Fruit fly (Drosophila melanogaster) whole organism, embryonic: Measurements from ENCODE around the gene glu.
A peak's percentile ranks its signal among the peaks of the same experiment; 100 is the strongest.

Source experiments
- CG1024 ChIP-seq: fragments of 200-800 bp; sonication (Bioruptor generic); IDR thresholded peaks from 2 replicates; pipeline ENCODE4 v1.3.6; 2022; ENCODE audit warnings: missing biosample characterization, missing genetic modification characterization
- CG10267 ChIP-seq: fragments of 200-800 bp; sonication (Bioruptor generic); optimal IDR thresholded peaks from 2 replicates; lab custom pipeline; 2018; ENCODE audit warnings: missing biosample characterization, mild to moderate bottlenecking, missing genetic modification characterization, moderate library complexity
- CG10321 ChIP-seq: fragments of 200-800 bp; sonication (Bioruptor generic); IDR thresholded peaks from 2 replicates; pipeline ENCODE4 v1.3.6; 2022; ENCODE audit warnings: missing biosample characterization, missing genetic modification characterization
- CG11247 ChIP-seq: fragments of 200-800 bp; sonication (Bioruptor generic); IDR thresholded peaks from 2 replicates; pipeline ENCODE4 v1.3.6; 2022; ENCODE audit warnings: missing biosample characterization, missing genetic modification characterization
- CG11560 ChIP-seq: fragments of 200-800 bp; sonication (Bioruptor generic); IDR thresholded peaks from 3 replicates; pipeline ENCODE4 v1.3.6; 2022; ENCODE audit warnings: missing biosample characterization, missing genetic modification characterization
- CG13296 ChIP-seq: fragments of 200-800 bp; sonication (Bioruptor generic); optimal IDR thresholded peaks from 3 replicates; lab custom pipeline; 2018; ENCODE audit warnings: missing biosample characterization, mild to moderate bottlenecking, missing genetic modification characterization
- CG15073 ChIP-seq: fragments of 200-800 bp; sonication (Bioruptor generic); optimal IDR thresholded peaks from 2 replicates; lab custom pipeline; 2016; ENCODE audit warnings: missing biosample characterization, missing genetic modification characterization
- CG2712 ChIP-seq: fragments of 200-800 bp; optimal IDR thresholded peaks from 3 replicates; lab custom pipeline; 2019; ENCODE audit warnings: missing biosample characterization, mild to moderate bottlenecking, missing genetic modification characterization, moderate library complexity
- CG30403 ChIP-seq: fragments of 200-800 bp; sonication (Bioruptor generic); optimal IDR thresholded peaks from 3 replicates; lab custom pipeline; 2016; ENCODE audit warnings: missing biosample characterization, missing genetic modification characterization
- CG43689 ChIP-seq: fragments of 200-800 bp; sonication (Bioruptor generic); IDR thresholded peaks from 2 replicates; pipeline ENCODE4 v1.3.6; 2022; ENCODE audit warnings: missing biosample characterization, missing genetic modification characterization
- CG4730 ChIP-seq: fragments of 200-800 bp; sonication (Bioruptor generic); IDR thresholded peaks from 2 replicates; pipeline ENCODE4 v1.3.6; 2022; ENCODE audit warnings: missing biosample characterization, missing genetic modification characterization
- CG4820 ChIP-seq: fragments of 200-800 bp; sonication (Bioruptor generic); optimal IDR thresholded peaks from 3 replicates; lab custom pipeline; 2016; ENCODE audit warnings: missing biosample characterization, missing genetic modification characterization
- CG6791 ChIP-seq: fragments of 200-800 bp; sonication (Bioruptor generic); IDR thresholded peaks from 3 replicates; pipeline ENCODE4 v1.3.6; 2022; ENCODE audit warnings: missing biosample characterization, missing genetic modification characterization; ENCODE audit not compliant: partially characterized antibody
- CG8359 ChIP-seq: fragments of 200-800 bp; sonication (Bioruptor generic); optimal IDR thresholded peaks from 2 replicates; lab custom pipeline; 2017; ENCODE audit warnings: missing biosample characterization, mild to moderate bottlenecking, missing genetic modification characterization, borderline replicate concordance
- CG8924 ChIP-seq: fragments of 200-800 bp; optimal IDR thresholded peaks from 3 replicates; lab custom pipeline; 2019; ENCODE audit warnings: missing biosample characterization, mild to moderate bottlenecking, missing genetic modification characterization, moderate library complexity
- CoRest ChIP-seq: fragments of 200-800 bp; sonication (Bioruptor generic); optimal IDR thresholded peaks from 3 replicates; lab custom pipeline; 2018; ENCODE audit warnings: missing biosample characterization, mild to moderate bottlenecking, missing genetic modification characterization, moderate library complexity
- Doc3 ChIP-seq: fragments of 200-800 bp; sonication (Bioruptor generic); IDR thresholded peaks from 3 replicates; pipeline ENCODE4 v1.3.6; 2022; ENCODE audit warnings: missing biosample characterization, missing genetic modification characterization; ENCODE audit not compliant: partially characterized antibody
- Drgx ChIP-seq: fragments of 200-800 bp; sonication (Bioruptor generic); IDR thresholded peaks from 2 replicates; pipeline ENCODE4 v1.3.6; 2022; ENCODE audit warnings: missing biosample characterization, missing genetic modification characterization
- Elba2 ChIP-seq: fragments of 200-800 bp; sonication (Bioruptor generic); optimal IDR thresholded peaks from 3 replicates; lab custom pipeline; 2016; ENCODE audit warnings: missing biosample characterization, missing genetic modification characterization
- Ets65A ChIP-seq: fragments of 200-800 bp; sonication (Bioruptor generic); peaks from one replicate; lab custom pipeline; 2016; ENCODE audit warnings: missing biosample characterization, missing genetic modification characterization
- Hr39 ChIP-seq: fragments of >200 bp; optimal IDR thresholded peaks from 2 replicates; lab custom pipeline; 2017
- Ptx1 ChIP-seq: fragments of 200-800 bp; sonication (Bioruptor generic); IDR thresholded peaks from 2 replicates; pipeline ENCODE4 v1.3.6; 2022; ENCODE audit warnings: missing biosample characterization, missing genetic modification characterization
- Sry-β ChIP-seq: fragments of 200-800 bp; sonication (Bioruptor generic); optimal IDR thresholded peaks from 2 replicates; lab custom pipeline; 2018; ENCODE audit warnings: missing biosample characterization, mild to moderate bottlenecking, missing genetic modification characterization, moderate library complexity
- Ssrp ChIP-seq: fragments of 200-800 bp; sonication (Bioruptor generic); optimal IDR thresholded peaks from 2 replicates; lab custom pipeline; 2018; ENCODE audit warnings: missing biosample characterization, mild to moderate bottlenecking, missing genetic modification characterization, moderate library complexity
- Taf1 ChIP-seq: fragments of 200-800 bp; sonication (Bioruptor generic); IDR thresholded peaks from 2 replicates; pipeline ENCODE4 v1.3.6; 2022; ENCODE audit warnings: missing biosample characterization, missing genetic modification characterization
- Trl ChIP-seq, 3 experiments: fragments of >200 bp in 2 of 3; fragments of 200-800 bp in 1 of 3; sonication (Bioruptor generic) in 1 of 3; optimal IDR thresholded peaks; 2 replicates in 1 of 3; 3 replicates in 2 of 3; lab custom pipeline; 2016 to 2017; ENCODE audit warnings: missing biosample characterization in 1 of 3, missing genetic modification characterization in 1 of 3
- al ChIP-seq: fragments of 200-800 bp; sonication (Bioruptor generic); IDR thresholded peaks from 2 replicates; pipeline ENCODE4 v1.3.6; 2022; ENCODE audit warnings: missing biosample characterization, missing genetic modification characterization
- aop ChIP-seq: fragments of 200-800 bp; sonication (Bioruptor generic); IDR thresholded peaks from 2 replicates; pipeline ENCODE4 v1.3.6; 2022; ENCODE audit warnings: missing biosample characterization, missing genetic modification characterization
- ara ChIP-seq: fragments of 200-800 bp; sonication (Bioruptor generic); IDR thresholded peaks from 2 replicates; pipeline ENCODE4 v1.3.6; 2022; ENCODE audit warnings: missing biosample characterization, missing genetic modification characterization
- bab2 ChIP-seq: fragments of 200-800 bp; sonication (Bioruptor generic); optimal IDR thresholded peaks from 2 replicates; lab custom pipeline; 2016; ENCODE audit warnings: missing biosample characterization, missing genetic modification characterization
- bsh ChIP-seq, 2 experiments: fragments of 200-800 bp; sonication (Bioruptor generic); optimal IDR thresholded peaks; 2 replicates each; lab custom pipeline; 2017 to 2018; ENCODE audit warnings: mild to moderate bottlenecking in 2 of 2, missing biosample characterization in 2 of 2, missing genetic modification characterization in 2 of 2, moderate library complexity in 1 of 2
- esg ChIP-seq: fragments of 200-800 bp; sonication (Bioruptor generic); conservative IDR thresholded peaks from 2 replicates; pipeline ENCODE4 v1.3.6; 2022; ENCODE audit warnings: missing biosample characterization, missing genetic modification characterization
- gem ChIP-seq: fragments of 200-800 bp; sonication (Bioruptor generic); optimal IDR thresholded peaks from 2 replicates; lab custom pipeline; 2019; ENCODE audit warnings: missing biosample characterization, mild to moderate bottlenecking, missing genetic modification characterization, moderate library complexity
- hkb ChIP-seq, 2 experiments: fragments of 200-800 bp in 1 of 2; fragments of >200 bp in 1 of 2; sonication (Bioruptor generic) in 1 of 2; IDR thresholded peaks in 1 of 2; optimal IDR thresholded peaks in 1 of 2; 2 replicates each; pipeline versions ENCODE4 v1.3.6 to Lab custom; 2017 to 2022; ENCODE audit warnings: missing biosample characterization in 1 of 2, missing genetic modification characterization in 1 of 2
- jumu ChIP-seq: fragments of 200-800 bp; sonication (Bioruptor generic); optimal IDR thresholded peaks from 3 replicates; lab custom pipeline; 2016; ENCODE audit warnings: missing biosample characterization, missing genetic modification characterization
- luna ChIP-seq: fragments of 200-800 bp; sonication (Bioruptor generic); optimal IDR thresholded peaks from 2 replicates; lab custom pipeline; 2016; ENCODE audit warnings: missing biosample characterization, missing genetic modification characterization
- nom ChIP-seq: fragments of 200-800 bp; sonication (Bioruptor generic); optimal IDR thresholded peaks from 2 replicates; lab custom pipeline; 2017; ENCODE audit warnings: missing biosample characterization, missing genetic modification characterization, mild to moderate bottlenecking, moderate library complexity, missing genetic modification reagents
- oc ChIP-seq: fragments of 200-800 bp; sonication (Bioruptor generic); optimal IDR thresholded peaks from 2 replicates; lab custom pipeline; 2018; ENCODE audit warnings: missing biosample characterization, mild to moderate bottlenecking, missing genetic modification characterization, moderate library complexity
- slbo ChIP-seq: fragments of 200-800 bp; sonication (Bioruptor generic); IDR thresholded peaks from 2 replicates; pipeline ENCODE4 v1.3.6; 2022; ENCODE audit warnings: missing biosample characterization, missing genetic modification characterization
- tap ChIP-seq: fragments of 200-800 bp; optimal IDR thresholded peaks from 3 replicates; lab custom pipeline; 2019; ENCODE audit warnings: missing biosample characterization, mild to moderate bottlenecking, missing genetic modification characterization, moderate library complexity
- wor ChIP-seq: fragments of 200-800 bp; sonication (Bioruptor generic); IDR thresholded peaks from 2 replicates; pipeline ENCODE4 v1.3.6; 2022; ENCODE audit warnings: missing biosample characterization, missing genetic modification characterization

glu gene

dm6 chr2L:16689800-16690618, 48.2 kb downstream of the glu start (continued):
- TF ChIP-seq esg (GFP tag; lab: Robert Waterston, UW) = no peak
- TF ChIP-seq oc (tag; lab: Kevin White, UChicago) = no peak
- no peak for TF ChIP-seq hkb (optimal IDR thresholded peaks at IDR 0.05; lab: Kevin White, UChicago)
- TF ChIP-seq hkb (GFP tag; IDR thresholded peaks at IDR 0.05; lab: Robert Waterston, UW) = no peak
- no peak for TF ChIP-seq aop (GFP tag; lab: Robert Waterston, UW)
- TF ChIP-seq ara = no peak
- TF ChIP-seq CoRest (tag; lab: Kevin White, UChicago) = peak; percentile 45
- TF ChIP-seq bab2 (GFP tag; lab: Kevin White, UChicago) = peak; percentile 26
- TF ChIP-seq Sry-β (GFP tag; lab: Kevin White, UChicago) = no peak
- no peak for TF ChIP-seq CG4820 (GFP tag; lab: Kevin White, UChicago)
- TF ChIP-seq Ssrp (tag; lab: Kevin White, UChicago) = peak; percentile 27
- no peak for TF ChIP-seq CG11247 (GFP tag; lab: Robert Waterston, UW)
- no peak for TF ChIP-seq tap
- no peak for TF ChIP-seq CG6791 (GFP tag; lab: Robert Waterston, UW)
- TF ChIP-seq, all 482 proteins: peak for 82

- TF ChIP-seq CG1024 (GFP tag; lab: Robert Waterston, UW) (no peak), Hr39 (lab: Kevin White, UChicago) (no peak), CG30403 (GFP tag; lab: Kevin White, UChicago) (no peak), wor (no peak), Taf1 (no peak), CG11560 (tag; lab: Robert Waterston, UW) (no peak), Drgx (GFP tag; lab: Robert Waterston, UW) (peak; percentile 44), bsh (GFP tag; optimal IDR thresholded peaks at IDR 0.05; lab: Kevin White, UChicago) (peak in 1 of 2 experiments; percentile 44), Doc3 (no peak), Ets65A (GFP tag; lab: Kevin White, UChicago) (peak; percentile 53), nom (GFP tag; lab: Kevin White, UChicago) (peak; percentile 45), CG10267 (tag; lab: Kevin White, UChicago) (no peak), Ptx1 (GFP tag; lab: Robert Waterston, UW) (no peak), CG2712 (tag; lab: Kevin White, UChicago) (no peak), CG15073 (GFP tag; lab: Kevin White, UChicago) (no peak), slbo (0 out of 2 replicates have a peak, but pooled peaks have one; percentile 7), luna (GFP tag; lab: Kevin White, UChicago) (no peak), jumu (no peak), CG4730 (no peak), CG13296 (no peak), Trl (optimal IDR thresholded peaks at IDR 0.05; lab: Kevin White, UChicago) (no peak), Trl (GFP tag; optimal IDR thresholded peaks at IDR 0.05; lab: Kevin White, UChicago) (no peak), CG10321 (GFP tag; lab: Robert Waterston, UW) (no peak), al (GFP tag; lab: Robert Waterston, UW) (no peak), CG8924 (tag; lab: Kevin White, UChicago) (no peak), CG8359 (no peak), CG43689 (no peak), gem (peak; percentile 3), Elba2 (GFP tag; lab: Kevin White, UChicago) (no peak)
Measured at dm6 chr2L:16687863-16688262, 50.3 kb downstream of the glu start.
